Worm (Caenorhabditis elegans): Measurements from ENCODE around the gene H03A11.2.

H03A11.2 gene

ce11 chrX:15200720-15201119 is 29.7 kb downstream of the H03A11.2 start (continued):
- no peak for TF ChIP-seq nhr-10 (tag; optimal IDR thresholded peaks at IDR 0.05)
- TF ChIP-seq D1046.2 (GFP tag; IDR thresholded peaks at IDR 0.05): peak; percentile 90
- TF ChIP-seq T26A8.4 (GFP tag; IDR thresholded peaks at IDR 0.05): peak; percentile 94

ce11 chrX:15200146-15200545 is 30.3 kb downstream of the H03A11.2 start:
- no peak for TF ChIP-seq lin-29 (GFP tag; IDR thresholded peaks at IDR 0.05)
- 0 out of 2 replicates have a peak, but pooled peaks have one; percentile 31 for TF ChIP-seq ctbp-1 (GFP tag; IDR thresholded peaks at IDR 0.05)
- TF ChIP-seq ces-1 (GFP tag; optimal IDR thresholded peaks at IDR 0.05): peak; percentile 13
- TF ChIP-seq fkh-10 (GFP tag; optimal IDR thresholded peaks at IDR 0.05): peak; percentile 49

- TF ChIP-seq unc-62 (GFP tag; optimal IDR thresholded peaks at IDR 0.05 in 1 of 2): peak in 1 of 2 experiments; percentile 25
- no peak for TF ChIP-seq unc-62 (tag; optimal IDR thresholded peaks at IDR 0.05)
- no peak for TF ChIP-seq F49E8.2 (tag; optimal IDR thresholded peaks at IDR 0.05; ENCODE audit: borderline replicate concordance)
- no peak for TF ChIP-seq unc-130 (GFP tag; optimal IDR thresholded peaks at IDR 0.05)
- TF ChIP-seq lin-15B (tag; optimal IDR thresholded peaks at IDR 0.05): no peak
- TF ChIP-seq hlh-11 (tag; optimal IDR thresholded peaks at IDR 0.05): no peak
These were observed 31.4 kb downstream of the H03A11.2 start, which contains the start of gene snt-7 for ce11 chrX:15199052-15199451. snt-7 (minus strand) TSS chrX:15199152.

- TF ChIP-seq unc-62 (GFP tag; optimal IDR thresholded peaks at IDR 0.05 in 1 of 2) (peak in 1 of 2 experiments; percentile 12), unc-62 (tag; optimal IDR thresholded peaks at IDR 0.05) (no peak), attf-4 (tag; optimal IDR thresholded peaks at IDR 0.05) (no peak)
These were observed 36.2 kb downstream of the H03A11.2 start, which contains the start of gene phat-6 for ce11 chrX:15194283-15194682. phat-6 (minus strand) TSS chrX:15194383.

- peak in 1 of 2 experiments; percentile 5 for TF ChIP-seq lsy-2 (tag; optimal IDR thresholded peaks at IDR 0.05)
- TF ChIP-seq daf-16 (GFP tag; optimal IDR thresholded peaks at IDR 0.05): peak in 1 of 2 experiments; percentile 27
- no peak for TF ChIP-seq daf-16 (tag; optimal IDR thresholded peaks at IDR 0.05)
- no peak for TF ChIP-seq set-16 (GFP tag; IDR thresholded peaks at IDR 0.05)
- TF ChIP-seq nhr-28 (tag; optimal IDR thresholded peaks at IDR 0.05): no peak
- no peak for TF ChIP-seq nhr-42 (GFP tag; IDR thresholded peaks at IDR 0.05)
- peak; percentile 30 for TF ChIP-seq hlh-11 (tag; optimal IDR thresholded peaks at IDR 0.05)
- no peak for TF ChIP-seq zip-2 (tag; optimal IDR thresholded peaks at IDR 0.05)
- TF ChIP-seq mep-1 (tag; optimal IDR thresholded peaks at IDR 0.05): peak; percentile 11
- no peak for TF ChIP-seq mxl-3 (GFP tag; optimal IDR thresholded peaks at IDR 0.05)
- TF ChIP-seq duxl-1 (tag; optimal IDR thresholded peaks at IDR 0.05; ENCODE audit: poor library complexity): no peak
- no peak for TF ChIP-seq daf-12 (tag; optimal IDR thresholded peaks at IDR 0.05)
- TF ChIP-seq unc-62 (GFP tag; optimal IDR thresholded peaks at IDR 0.05 in 1 of 2): peak in 1 of 2 experiments; percentile 65
- TF ChIP-seq unc-62 (tag; optimal IDR thresholded peaks at IDR 0.05): no peak
These were observed 39.1 kb downstream of the H03A11.2 start for ce11 chrX:15191370-15191769.

ce11 chrX:15189823-15190222 is 40.6 kb downstream of the H03A11.2 start, which contains the start of gene T10B10.4:
T10B10.4 (plus strand) TSS chrX:15190123.
- TF ChIP-seq tra-1 (GFP tag; IDR thresholded peaks at IDR 0.05) (0 out of 2 replicates have a peak, but pooled peaks have one; percentile 19), saeg-2 (GFP tag; IDR thresholded peaks at IDR 0.05) (no peak), ztf-11 (tag; optimal IDR thresholded peaks at IDR 0.05) (no peak), unc-62 (GFP tag; optimal IDR thresholded peaks at IDR 0.05 in 1 of 2) (no peak), unc-62 (tag; optimal IDR thresholded peaks at IDR 0.05) (no peak), tag-97 (GFP tag; IDR thresholded peaks at IDR 0.05) (no peak), pha-4 (GFP tag; IDR thresholded peaks at IDR 0.05) (peak; percentile 15; the same call in 1 of the 2 replicates), pha-4 (tag; optimal IDR thresholded peaks at IDR 0.05) (no peak), set-16 (GFP tag; IDR thresholded peaks at IDR 0.05) (peak; percentile 41), ceh-62 (tag; optimal IDR thresholded peaks at IDR 0.05) (no peak), Y48G9A.11 (GFP tag; IDR thresholded peaks at IDR 0.05) (no peak), F37D6.2 (tag; optimal IDR thresholded peaks at IDR 0.05) (no peak), daf-16 (GFP tag; optimal IDR thresholded peaks at IDR 0.05) (no peak), daf-16 (tag; optimal IDR thresholded peaks at IDR 0.05) (no peak), Y75B8A.6 (GFP tag; IDR thresholded peaks at IDR 0.05) (no peak), sdz-12 (GFP tag; optimal IDR thresholded peaks at IDR 0.05) (no peak)
